Fruit fly (Drosophila melanogaster) whole organism, embryonic: ENCODE results near the gene PolG2.
A peak's percentile ranks its signal among the peaks of the same experiment; 100 is the strongest.

Source experiments
- B-H2 ChIP-seq: fragments of 200-800 bp; sonication (Bioruptor generic); optimal IDR thresholded peaks from 2 replicates; lab custom pipeline; 2018; ENCODE audit warnings: missing biosample characterization, mild to moderate bottlenecking, missing genetic modification characterization
- CG10267 ChIP-seq: fragments of 200-800 bp; sonication (Bioruptor generic); optimal IDR thresholded peaks from 2 replicates; lab custom pipeline; 2018; ENCODE audit warnings: missing biosample characterization, mild to moderate bottlenecking, missing genetic modification characterization, moderate library complexity
- CG13894 ChIP-seq: fragments of 200-800 bp; sonication (Bioruptor generic); optimal IDR thresholded peaks from 3 replicates; lab custom pipeline; 2018; ENCODE audit warnings: missing biosample characterization, mild to moderate bottlenecking, missing genetic modification characterization, moderate library complexity
- CG14050 ChIP-seq: fragments of 200-800 bp; sonication (Bioruptor generic); IDR thresholded peaks from 3 replicates; pipeline ENCODE4 v1.3.6; 2022; ENCODE audit warnings: missing biosample characterization, missing genetic modification characterization
- CG15073 ChIP-seq: fragments of 200-800 bp; sonication (Bioruptor generic); optimal IDR thresholded peaks from 2 replicates; lab custom pipeline; 2016; ENCODE audit warnings: missing biosample characterization, missing genetic modification characterization
- CG1602 ChIP-seq: fragments of 200-800 bp; sonication (Bioruptor generic); optimal IDR thresholded peaks from 3 replicates; lab custom pipeline; 2016; ENCODE audit warnings: missing biosample characterization, missing genetic modification characterization
- CG17912 ChIP-seq: fragments of 200-800 bp; sonication (Bioruptor generic); optimal IDR thresholded peaks from 2 replicates; lab custom pipeline; 2018; ENCODE audit warnings: missing biosample characterization, mild to moderate bottlenecking, missing genetic modification characterization
- CG18619 ChIP-seq: fragments of 200-800 bp; sonication (Bioruptor generic); optimal IDR thresholded peaks from 3 replicates; lab custom pipeline; 2017; ENCODE audit warnings: missing biosample characterization, mild to moderate bottlenecking, missing genetic modification characterization
- CG30431 ChIP-seq: fragments of 200-800 bp; sonication (Bioruptor generic); optimal IDR thresholded peaks from 2 replicates; lab custom pipeline; 2017; ENCODE audit warnings: missing biosample characterization, missing genetic modification characterization
- CG3163 ChIP-seq: fragments of 200-800 bp; sonication (Bioruptor generic); optimal IDR thresholded peaks from 3 replicates; lab custom pipeline; 2016; ENCODE audit warnings: missing biosample characterization, missing genetic modification characterization
- CG3726 ChIP-seq: fragments of 200-800 bp; sonication (Bioruptor generic); IDR thresholded peaks from 3 replicates; pipeline ENCODE4, ENCODE4 v1.3.6; 2022; ENCODE audit warnings: missing biosample characterization, missing genetic modification characterization
- CG4707 ChIP-seq: fragments of 200-800 bp; sonication (Bioruptor generic); optimal IDR thresholded peaks from 2 replicates; lab custom pipeline; 2018; ENCODE audit warnings: missing biosample characterization, mild to moderate bottlenecking, missing genetic modification characterization, moderate library complexity
- CG6654 ChIP-seq: fragments of 200-800 bp; sonication (Bioruptor generic); optimal IDR thresholded peaks from 2 replicates; lab custom pipeline; 2017; ENCODE audit warnings: missing biosample characterization, mild to moderate bottlenecking, missing genetic modification characterization
- CG6689 ChIP-seq: fragments of 200-800 bp; sonication (Bioruptor generic); IDR thresholded peaks from 2 replicates; pipeline ENCODE4 v1.3.6; 2022; ENCODE audit warnings: missing biosample characterization, missing genetic modification characterization
- CG9727 ChIP-seq: fragments of 200-800 bp; sonication (Bioruptor generic); optimal IDR thresholded peaks from 3 replicates; lab custom pipeline; 2017; ENCODE audit warnings: missing biosample characterization, mild to moderate bottlenecking, missing genetic modification characterization
- CoRest ChIP-seq: fragments of 200-800 bp; sonication (Bioruptor generic); optimal IDR thresholded peaks from 3 replicates; lab custom pipeline; 2018; ENCODE audit warnings: missing biosample characterization, mild to moderate bottlenecking, missing genetic modification characterization, moderate library complexity
- Eip74EF ChIP-seq, 2 experiments: fragments of 200-800 bp in 1 of 2; fragments of >200 bp in 1 of 2; sonication (Bioruptor generic) in 1 of 2; optimal IDR thresholded peaks; 2 replicates each; lab custom pipeline; 2017 to 2019; ENCODE audit warnings: missing biosample characterization in 2 of 2, missing genetic modification characterization in 2 of 2, mild to moderate bottlenecking in 1 of 2, moderate library complexity in 1 of 2
- Fer1 ChIP-seq: fragments of 200-800 bp; sonication (Bioruptor generic); optimal IDR thresholded peaks from 2 replicates; lab custom pipeline; 2017; ENCODE audit warnings: missing biosample characterization, mild to moderate bottlenecking, missing genetic modification characterization
- Hmr ChIP-seq: fragments of 200-800 bp; sonication (Bioruptor generic); optimal IDR thresholded peaks from 3 replicates; lab custom pipeline; 2017; ENCODE audit warnings: mild to moderate bottlenecking, missing biosample characterization, missing genetic modification reagents, missing genetic modification characterization
- Hr39 ChIP-seq: fragments of >200 bp; optimal IDR thresholded peaks from 2 replicates; lab custom pipeline; 2017
- Pdp1 ChIP-seq, 2 experiments: fragments of 200-800 bp; sonication (Bioruptor generic); optimal IDR thresholded peaks; 3 replicates each; lab custom pipeline; 2016; ENCODE audit warnings: missing biosample characterization in 2 of 2, missing genetic modification characterization in 2 of 2, mild to moderate bottlenecking in 1 of 2, moderate library complexity in 1 of 2
- Ravus ChIP-seq: fragments of 200-800 bp; sonication (Bioruptor generic); IDR thresholded peaks from 2 replicates; pipeline ENCODE4 v1.3.6; 2022; ENCODE audit warnings: missing biosample characterization, missing genetic modification characterization
- Rfx ChIP-seq: fragments of 200-800 bp; sonication (Bioruptor generic); IDR thresholded peaks from 2 replicates; pipeline ENCODE4 v1.3.6; 2022; ENCODE audit warnings: missing biosample characterization, missing genetic modification characterization
- Spps ChIP-seq: fragments of 200-800 bp; sonication (Bioruptor generic); optimal IDR thresholded peaks from 2 replicates; lab custom pipeline; 2018; ENCODE audit warnings: missing biosample characterization, mild to moderate bottlenecking, missing genetic modification characterization
- Usf ChIP-seq: fragments of 200-800 bp; sonication (Bioruptor generic); optimal IDR thresholded peaks from 2 replicates; lab custom pipeline; 2017; ENCODE audit warnings: missing genotype, missing biosample characterization, missing genetic modification characterization
- al ChIP-seq: fragments of 200-800 bp; sonication (Bioruptor generic); IDR thresholded peaks from 2 replicates; pipeline ENCODE4 v1.3.6; 2022; ENCODE audit warnings: missing biosample characterization, missing genetic modification characterization
- amos ChIP-seq: fragments of 200-800 bp; sonication (Bioruptor generic); IDR thresholded peaks from 2 replicates; pipeline ENCODE4 v1.3.6; 2022; ENCODE audit warnings: missing biosample characterization, missing genetic modification characterization; ENCODE audit not compliant: partially characterized antibody
- ash1 ChIP-seq: fragments of 200-800 bp; sonication (Bioruptor generic); optimal IDR thresholded peaks from 2 replicates; lab custom pipeline; 2018; ENCODE audit warnings: missing biosample characterization, mild to moderate bottlenecking, missing genetic modification characterization
- ato ChIP-seq: fragments of 200-800 bp; sonication (Bioruptor generic); IDR thresholded peaks from 2 replicates; pipeline ENCODE4 v1.3.6; 2022; ENCODE audit warnings: missing biosample characterization, missing genetic modification characterization; ENCODE audit not compliant: partially characterized antibody
- cad ChIP-seq: fragments of >200 bp; optimal IDR thresholded peaks from 2 replicates; lab custom pipeline; 2017; ENCODE audit warnings: missing biosample characterization, missing genetic modification characterization
- chinmo ChIP-seq: fragments of 200-800 bp; sonication (Bioruptor generic); IDR thresholded peaks from 4 replicates; pipeline ENCODE4 v1.3.6; 2022; ENCODE audit warnings: missing biosample characterization, missing genetic modification characterization; ENCODE audit not compliant: partially characterized antibody
- chn ChIP-seq: fragments of 200-800 bp; sonication (Bioruptor generic); optimal IDR thresholded peaks from 2 replicates; lab custom pipeline; 2016; ENCODE audit warnings: missing biosample characterization, missing genetic modification characterization
- cwo ChIP-seq: fragments of 200-800 bp; sonication (Bioruptor generic); optimal IDR thresholded peaks from 3 replicates; lab custom pipeline; 2017; ENCODE audit warnings: missing biosample characterization, missing genetic modification characterization, mild to moderate bottlenecking, moderate library complexity, missing genetic modification reagents
- grn ChIP-seq: fragments of 200-800 bp; sonication (Bioruptor generic); optimal IDR thresholded peaks from 3 replicates; lab custom pipeline; 2017; ENCODE audit warnings: missing biosample characterization, missing genetic modification characterization
- gsb ChIP-seq: fragments of 200-800 bp; sonication (Bioruptor generic); IDR thresholded peaks from 2 replicates; pipeline ENCODE4 v1.3.6; 2022; ENCODE audit warnings: missing biosample characterization, missing genetic modification characterization
- insv ChIP-seq, 2 experiments: fragments of 200-800 bp; sonication (Bioruptor generic); optimal IDR thresholded peaks; 3 replicates each; lab custom pipeline; 2016 to 2018; ENCODE audit warnings: missing biosample characterization in 2 of 2, missing genetic modification characterization in 2 of 2
- inv ChIP-seq: fragments of 200-800 bp; sonication (Bioruptor generic); IDR thresholded peaks from 2 replicates; pipeline ENCODE4 v1.3.6; 2022; ENCODE audit warnings: missing biosample characterization, missing genetic modification characterization; ENCODE audit not compliant: partially characterized antibody
- lab ChIP-seq: fragments of 200-800 bp; sonication (Bioruptor generic); optimal IDR thresholded peaks from 3 replicates; lab custom pipeline; 2017; ENCODE audit warnings: missing biosample characterization, missing genetic modification characterization, mild to moderate bottlenecking, moderate library complexity, missing genetic modification reagents
- nau ChIP-seq: fragments of 200-800 bp; sonication (Bioruptor generic); optimal IDR thresholded peaks from 3 replicates; lab custom pipeline; 2017; ENCODE audit warnings: missing biosample characterization, mild to moderate bottlenecking, missing genetic modification characterization, missing genetic modification reagents
- nmo ChIP-seq: fragments of 200-800 bp; sonication (Bioruptor generic); optimal IDR thresholded peaks from 2 replicates; lab custom pipeline; 2018; ENCODE audit warnings: missing biosample characterization, mild to moderate bottlenecking, missing genetic modification characterization, moderate library complexity
- pzg ChIP-seq: fragments of 200-800 bp; sonication (Bioruptor generic); optimal IDR thresholded peaks from 3 replicates; lab custom pipeline; 2018; ENCODE audit warnings: missing biosample characterization, mild to moderate bottlenecking, missing genetic modification characterization, moderate library complexity
- repo ChIP-seq: fragments of 200-800 bp; sonication (Bioruptor generic); optimal IDR thresholded peaks from 2 replicates; lab custom pipeline; 2016; ENCODE audit warnings: missing biosample characterization, missing genetic modification characterization
- rib ChIP-seq: fragments of 200-800 bp; sonication (Bioruptor generic); IDR thresholded peaks from 2 replicates; pipeline ENCODE4 v1.3.6; 2022; ENCODE audit warnings: missing biosample characterization, missing genetic modification characterization
- sob ChIP-seq: fragments of 200-800 bp; sonication (Bioruptor generic); IDR thresholded peaks from 2 replicates; pipeline ENCODE4 v1.3.6; 2022; ENCODE audit warnings: missing biosample characterization, missing genetic modification characterization
- sug ChIP-seq: fragments of 200-800 bp; optimal IDR thresholded peaks from 2 replicates; lab custom pipeline; 2019; ENCODE audit warnings: missing biosample characterization, mild to moderate bottlenecking, missing genetic modification characterization, moderate library complexity
- tio ChIP-seq: fragments of 200-800 bp; sonication (Bioruptor generic); optimal IDR thresholded peaks from 2 replicates; lab custom pipeline; 2017; ENCODE audit warnings: missing biosample characterization, missing genetic modification characterization, inconsistent platforms
- ttk ChIP-seq: fragments of 200-800 bp; sonication (Bioruptor generic); IDR thresholded peaks from 2 replicates; pipeline ENCODE4 v2.1.2; 2022; ENCODE audit warnings: missing biosample characterization, missing genetic modification characterization
- vnd ChIP-seq: fragments of 200-800 bp; sonication (Bioruptor generic); IDR thresholded peaks from 3 replicates; pipeline ENCODE4 v1.3.6; 2022; ENCODE audit warnings: missing biosample characterization, missing genetic modification characterization; ENCODE audit not compliant: partially characterized antibody
- vvl ChIP-seq: fragments of 200-800 bp; sonication (Bioruptor generic); IDR thresholded peaks from 2 replicates; pipeline ENCODE4 v1.3.6; 2022; ENCODE audit warnings: missing biosample characterization, missing genetic modification characterization

PolG2 gene

dm6 chr2L:13878801-13879200 lies 45.9 kb upstream of the PolG2 start (continued):
- TF ChIP-seq Fer1 (GFP tag; lab: Kevin White, UChicago) (peak; percentile 45), Hmr (peak; percentile 12), CG9727 (GFP tag; lab: Kevin White, UChicago) (no peak), CG10267 (no peak), CoRest (tag; lab: Kevin White, UChicago) (no peak), CG6654 (GFP tag; lab: Kevin White, UChicago) (no peak), CG15073 (GFP tag; lab: Kevin White, UChicago) (no peak), grn (peak; percentile 38), repo (GFP tag; lab: Kevin White, UChicago) (peak; percentile 5), lab (GFP tag; lab: Kevin White, UChicago) (peak; percentile 61), Ravus (GFP tag; lab: Robert Waterston, UW) (no peak), cwo (GFP tag; lab: Kevin White, UChicago) (no peak), ash1 (GFP tag; lab: Kevin White, UChicago) (peak; percentile 58), vvl (GFP tag; lab: Robert Waterston, UW) (peak; percentile 63), sug (peak; percentile 55), inv (GFP tag; lab: Robert Waterston, UW) (no peak), nmo (GFP tag; lab: Kevin White, UChicago) (no peak), CG30431 (no peak), amos (GFP tag; lab: Robert Waterston, UW) (peak; percentile 66; the same call in 1 of the 2 replicates), Rfx (GFP tag; lab: Robert Waterston, UW) (peak; percentile 57; the same call in 1 of the 2 replicates), chn (GFP tag; lab: Kevin White, UChicago) (no peak), CG1602 (GFP tag; lab: Kevin White, UChicago) (no peak), gsb (GFP tag; lab: Robert Waterston, UW) (0 out of 2 replicates have a peak, but pooled peaks have one; percentile 45), CG14050 (GFP tag; lab: Robert Waterston, UW) (no peak)

DNA sequence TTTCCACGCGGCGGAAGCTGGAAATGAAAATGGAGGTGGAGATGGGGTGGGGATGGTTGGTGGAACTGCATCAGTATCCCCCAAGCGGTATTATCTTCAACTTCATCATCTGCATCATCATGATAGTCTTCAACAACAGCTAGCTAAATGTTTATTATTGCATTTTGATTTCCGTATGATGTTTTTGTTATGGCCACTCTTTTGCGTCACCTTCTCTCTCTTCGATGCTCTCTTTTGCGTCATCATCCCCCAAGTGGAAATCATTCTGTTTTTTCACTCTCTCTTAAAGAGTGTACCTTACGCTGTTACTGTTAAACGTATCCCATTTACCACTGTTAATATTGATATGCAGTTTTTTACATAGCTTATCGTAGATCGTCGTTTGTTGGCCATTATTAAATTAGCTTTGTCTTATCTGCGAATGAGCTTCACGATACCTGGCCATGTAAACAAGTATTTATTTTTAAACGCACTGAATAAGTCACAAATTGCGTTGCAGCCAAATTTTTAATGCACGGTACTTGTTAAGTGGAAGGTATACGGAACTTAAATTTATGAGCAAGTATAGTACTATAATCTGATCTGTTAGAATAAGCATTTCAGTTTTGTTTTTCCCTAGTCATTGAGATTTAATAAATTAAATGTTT lies 45.2 kb upstream of the PolG2 start:
- TF ChIP-seq tio (GFP tag; lab: Kevin White, UChicago) (no peak), cad (GFP tag; lab: Kevin White, UChicago) (no peak), Eip74EF (GFP tag; optimal IDR thresholded peaks at IDR 0.05; lab: Kevin White, UChicago) (peak in 1 of 2 experiments; percentile 13), Pdp1 (GFP tag; optimal IDR thresholded peaks at IDR 0.05; lab: Kevin White, UChicago) (peak in 1 of 2 experiments; percentile 3), al (no peak), pzg (GFP tag; lab: Kevin White, UChicago) (no peak), CG18619 (GFP tag; lab: Kevin White, UChicago) (no peak), CG4707 (GFP tag; lab: Kevin White, UChicago) (no peak), rib (GFP tag; lab: Robert Waterston, UW) (no peak), CG3726 (GFP tag; lab: Robert Waterston, UW) (no peak), insv (GFP tag; optimal IDR thresholded peaks at IDR 0.05; lab: Kevin White, UChicago) (no peak), Spps (tag; lab: Kevin White, UChicago) (no peak), ttk (GFP tag; lab: Robert Waterston, UW) (0 out of 2 replicates have a peak, but pooled peaks have one; percentile 16), CG3163 (GFP tag; lab: Kevin White, UChicago) (peak; percentile 95), CG6689 (GFP tag; lab: Robert Waterston, UW) (peak; percentile 19; the same call in 1 of the 2 replicates), ato (GFP tag; lab: Robert Waterston, UW) (no peak), B-H2 (GFP tag; lab: Kevin White, UChicago) (no peak), Usf (GFP tag; lab: Kevin White, UChicago) (no peak), chinmo (0 out of 4 replicates have a peak, but pooled peaks have one; percentile 59), vnd (GFP tag; lab: Robert Waterston, UW) (no peak), nau (no peak), sob (GFP tag; lab: Robert Waterston, UW) (no peak), CG17912 (GFP tag; lab: Kevin White, UChicago) (no peak), Hr39 (lab: Kevin White, UChicago) (no peak), CG13894 (no peak)
